Worm (Caenorhabditis elegans) whole organism, L3 larva: ENCODE measurements around the gene T21C9.11.

Experiments used
- R02D3.7 ChIP-seq: fragments of 150-350 bp; optimal IDR thresholded peaks from 2 replicates; lab custom pipeline; 2014; ENCODE audit warnings: missing biosample characterization, missing genetic modification characterization
- ZK546.5 ChIP-seq: sonication (generic microtip); optimal IDR thresholded peaks from 2 replicates; lab custom pipeline; 2017; ENCODE audit warnings: missing biosample characterization, missing genetic modification characterization
- aly-2 ChIP-seq: fragments of 150-350 bp; optimal IDR thresholded peaks from 2 replicates; lab custom pipeline; 2014; ENCODE audit warnings: missing biosample characterization, missing genetic modification characterization
- ama-1 ChIP-seq: fragments of 150-350 bp; optimal IDR thresholded peaks from 2 replicates; lab custom pipeline; 2018
- ceh-16 ChIP-seq: sonication (generic microtip); optimal IDR thresholded peaks from 2 replicates; lab custom pipeline; 2017; ENCODE audit warnings: missing biosample characterization, missing genetic modification characterization
- ceh-28 ChIP-seq: fragments of 150-350 bp; optimal IDR thresholded peaks from 2 replicates; lab custom pipeline; 2014; ENCODE audit warnings: missing biosample characterization, missing genetic modification reagents, missing genetic modification characterization
- ceh-82 ChIP-seq: fragments of 150-350 bp; optimal IDR thresholded peaks from 2 replicates; lab custom pipeline; 2014; ENCODE audit warnings: missing biosample characterization, missing genetic modification characterization
- ceh-9 ChIP-seq: sonication (generic microtip); optimal IDR thresholded peaks from 2 replicates; lab custom pipeline; 2018; ENCODE audit warnings: missing biosample characterization, missing genetic modification characterization
- daf-12 ChIP-seq: fragments of 150-350 bp; optimal IDR thresholded peaks from 2 replicates; lab custom pipeline; 2014; ENCODE audit warnings: missing biosample characterization, missing genetic modification reagents, missing genetic modification characterization
- egl-27 ChIP-seq: sonication (generic microtip); optimal IDR thresholded peaks from 4 replicates; lab custom pipeline; 2017; ENCODE audit warnings: missing biosample characterization, missing genetic modification reagents, missing genetic modification characterization
- egl-5 ChIP-seq: fragments of 150-350 bp; optimal IDR thresholded peaks from 2 replicates; lab custom pipeline; 2017; ENCODE audit warnings: missing biosample characterization, missing genetic modification reagents, missing genetic modification characterization, inconsistent platforms
- elt-1 ChIP-seq: fragments of 150-350 bp; optimal IDR thresholded peaks from 2 replicates; lab custom pipeline; 2014; ENCODE audit warnings: missing biosample characterization, missing genetic modification characterization
- elt-2 ChIP-seq: sonication (generic microtip); optimal IDR thresholded peaks from 2 replicates; lab custom pipeline; 2016; ENCODE audit warnings: missing genetic modification reagents, mild to moderate bottlenecking, missing genetic modification characterization, missing compliant biosample characterization
- elt-3 ChIP-seq, 3 experiments: fragments of 150-350 bp in 1 of 3; sonication (generic microtip) in 2 of 3; optimal IDR thresholded peaks; 2 replicates in 2 of 3; 4 replicates in 1 of 3; lab custom pipeline; 2014 to 2017; ENCODE audit warnings: missing biosample characterization in 3 of 3, missing genetic modification characterization in 3 of 3
- eor-1 ChIP-seq, 2 experiments: fragments of 150-350 bp; optimal IDR thresholded peaks; 2 replicates each; lab custom pipeline; 2014 to 2018; ENCODE audit warnings: missing biosample characterization in 2 of 2, missing genetic modification characterization in 2 of 2
- fkh-10 ChIP-seq: sonication (generic microtip); optimal IDR thresholded peaks from 2 replicates; lab custom pipeline; 2017; ENCODE audit warnings: missing biosample characterization, missing genetic modification reagents, missing genetic modification characterization
- fos-1 ChIP-seq: fragments of 150-350 bp; optimal IDR thresholded peaks from 2 replicates; lab custom pipeline; 2014; ENCODE audit warnings: missing biosample characterization, missing genetic modification characterization
- hmg-11 ChIP-seq: sonication (generic microtip); optimal IDR thresholded peaks from 2 replicates; lab custom pipeline; 2016; ENCODE audit warnings: missing genetic modification characterization, missing compliant biosample characterization
- jun-1 ChIP-seq: fragments of 150-350 bp; optimal IDR thresholded peaks from 2 replicates; lab custom pipeline; 2014; ENCODE audit warnings: missing biosample characterization, missing genetic modification reagents, missing genetic modification characterization
- lin-15B ChIP-seq: fragments of 150-350 bp; optimal IDR thresholded peaks from 2 replicates; lab custom pipeline; 2014; ENCODE audit warnings: missing biosample characterization, missing genetic modification characterization
- lin-39 ChIP-seq: fragments of 150-350 bp; optimal IDR thresholded peaks from 2 replicates; lab custom pipeline; 2018; ENCODE audit warnings: missing biosample characterization, missing genetic modification reagents, missing genetic modification characterization
- lsy-12 ChIP-seq: sonication (generic microtip); optimal IDR thresholded peaks from 2 replicates; lab custom pipeline; 2016; ENCODE audit warnings: mild to moderate bottlenecking, missing genetic modification characterization, missing compliant biosample characterization
- mdl-1 ChIP-seq: fragments of 150-350 bp; optimal IDR thresholded peaks from 2 replicates; lab custom pipeline; 2014; ENCODE audit warnings: missing biosample characterization, missing genetic modification characterization
- mml-1 ChIP-seq: fragments of 150-350 bp; sonication (generic microtip); optimal IDR thresholded peaks from 3 replicates; lab custom pipeline; 2014; ENCODE audit warnings: missing biosample characterization, missing genetic modification characterization
- nfya-1 ChIP-seq: sonication (generic microtip); optimal IDR thresholded peaks from 2 replicates; lab custom pipeline; 2017; ENCODE audit warnings: missing genetic modification characterization, mild to moderate bottlenecking, missing compliant biosample characterization, antibody characterized with exemption, moderate library complexity; ENCODE audit not compliant: insufficient read depth
- nhr-11 ChIP-seq: fragments of 150-350 bp; optimal IDR thresholded peaks from 2 replicates; lab custom pipeline; 2014; ENCODE audit warnings: missing biosample characterization, missing genetic modification characterization
- nhr-12 ChIP-seq: fragments of 150-350 bp; optimal IDR thresholded peaks from 2 replicates; lab custom pipeline; 2014; ENCODE audit warnings: missing biosample characterization, missing genetic modification characterization
- nhr-23 ChIP-seq: fragments of 150-350 bp; optimal IDR thresholded peaks from 2 replicates; lab custom pipeline; 2014; ENCODE audit warnings: missing biosample characterization, missing genetic modification reagents, missing genetic modification characterization
- nhr-237 ChIP-seq: fragments of 150-350 bp; optimal IDR thresholded peaks from 2 replicates; lab custom pipeline; 2014; ENCODE audit warnings: missing biosample characterization, missing genetic modification characterization
- nhr-25 ChIP-seq: sonication (generic microtip); optimal IDR thresholded peaks from 2 replicates; lab custom pipeline; 2017; ENCODE audit warnings: missing biosample characterization, missing genetic modification characterization
- nhr-28 ChIP-seq: fragments of 150-350 bp; optimal IDR thresholded peaks from 2 replicates; lab custom pipeline; 2014; ENCODE audit warnings: missing biosample characterization, missing genetic modification characterization
- nhr-43 ChIP-seq: sonication (generic microtip); optimal IDR thresholded peaks from 2 replicates; lab custom pipeline; 2016; ENCODE audit warnings: mild to moderate bottlenecking, missing genetic modification characterization, missing compliant biosample characterization; ENCODE audit not compliant: poor library complexity, severe bottlenecking
- nhr-67 ChIP-seq: fragments of 150-350 bp; optimal IDR thresholded peaks from 2 replicates; lab custom pipeline; 2014; ENCODE audit warnings: missing biosample characterization, missing genetic modification characterization
- nhr-77 ChIP-seq: fragments of 150-350 bp; optimal IDR thresholded peaks from 2 replicates; lab custom pipeline; 2014; ENCODE audit warnings: missing biosample characterization, missing genetic modification characterization
- pha-4 ChIP-seq: fragments of 150-350 bp; optimal IDR thresholded peaks from 2 replicates; lab custom pipeline; 2014; ENCODE audit warnings: missing biosample characterization, missing genetic modification reagents, missing genetic modification characterization
- pqm-1 ChIP-seq: fragments of 150-350 bp; optimal IDR thresholded peaks from 2 replicates; lab custom pipeline; 2017; ENCODE audit warnings: missing biosample characterization, missing genetic modification characterization, inconsistent platforms
- sea-2 ChIP-seq: fragments of 150-350 bp; sonication (generic microtip); optimal IDR thresholded peaks from 4 replicates; lab custom pipeline; 2014; ENCODE audit warnings: missing biosample characterization, missing genetic modification reagents, missing genetic modification characterization
- skn-1 ChIP-seq: fragments of 150-350 bp; optimal IDR thresholded peaks from 2 replicates; lab custom pipeline; 2014; ENCODE audit warnings: missing biosample characterization, missing genetic modification characterization
- snpc-4 ChIP-seq: fragments of 150-350 bp; optimal IDR thresholded peaks from 2 replicates; lab custom pipeline; 2014; ENCODE audit warnings: missing biosample characterization, missing genetic modification characterization
- unc-62 ChIP-seq: fragments of 150-350 bp; sonication (generic microtip); optimal IDR thresholded peaks from 4 replicates; lab custom pipeline; 2014; ENCODE audit warnings: missing biosample characterization, missing genetic modification reagents, missing genetic modification characterization
- zag-1 ChIP-seq: fragments of 150-350 bp; optimal IDR thresholded peaks from 2 replicates; lab custom pipeline; 2014; ENCODE audit warnings: missing biosample characterization, missing genetic modification characterization
- ztf-11 ChIP-seq: fragments of 150-350 bp; optimal IDR thresholded peaks from 2 replicates; lab custom pipeline; 2014; ENCODE audit warnings: missing biosample characterization, missing genetic modification characterization
- ztf-4 ChIP-seq: fragments of 150-350 bp; optimal IDR thresholded peaks from 2 replicates; lab custom pipeline; 2014; ENCODE audit warnings: missing biosample characterization, missing genetic modification characterization

The T21C9.11 gene

ce11 chrV:10594810-10595209 lies at the start of gene T21C9.11:
T21C9.11 (minus strand) TSS chrV:10594910.
- TF ChIP-seq aly-2 (tag; lab: Kevin White, UChicago) = no peak
- no peak for TF ChIP-seq hmg-11 (tag; lab: Kevin White, UChicago)
- no peak for TF ChIP-seq daf-12 (tag; lab: Kevin White, UChicago)
- no peak for TF ChIP-seq ztf-11 (tag; lab: Kevin White, UChicago)
- no peak for TF ChIP-seq jun-1
- TF ChIP-seq eor-1 (tag; optimal IDR thresholded peaks at IDR 0.05; lab: Kevin White, UChicago) = no peak
- TF ChIP-seq ztf-4 (tag; lab: Kevin White, UChicago) = no peak
- TF ChIP-seq zag-1 = no peak
- no peak for TF ChIP-seq nhr-77 (tag; lab: Kevin White, UChicago)
- TF ChIP-seq snpc-4 = no peak
- TF ChIP-seq elt-3 (tag; optimal IDR thresholded peaks at IDR 0.05; lab: Kevin White, UChicago) = no peak
- TF ChIP-seq nhr-237 = no peak
- TF ChIP-seq nhr-67 (tag; lab: Kevin White, UChicago) = no peak
- TF ChIP-seq ceh-82 (tag; lab: Kevin White, UChicago) = no peak
- TF ChIP-seq nhr-43 = no peak
- TF ChIP-seq elt-1 (tag; lab: Kevin White, UChicago) = no peak
- TF ChIP-seq pqm-1 (tag; lab: Kevin White, UChicago) = no peak
- TF ChIP-seq pha-4 (tag; lab: Kevin White, UChicago) = no peak
- TF ChIP-seq egl-5 = no peak

- no peak for TF ChIP-seq pqm-1 (tag; lab: Kevin White, UChicago)
- TF ChIP-seq fkh-10 = peak; percentile 35
- no peak for TF ChIP-seq nhr-67 (tag; lab: Kevin White, UChicago)
Observed at ce11 chrV:10640977-10641376, 46.3 kb upstream of the T21C9.11 start.

ce11 chrV:10635722-10636121 lies 41.0 kb upstream of the T21C9.11 start, which contains the start of gene kvs-2:
kvs-2 (plus strand) TSS chrV:10636022.
- TF ChIP-seq lin-39 (tag; lab: Kevin White, UChicago) (no peak), snpc-4 (no peak), R02D3.7 (tag; lab: Kevin White, UChicago) (no peak), ceh-9 (no peak), eor-1 (tag; optimal IDR thresholded peaks at IDR 0.05; lab: Kevin White, UChicago) (no peak), ceh-16 (no peak), nhr-67 (tag; lab: Kevin White, UChicago) (no peak), nhr-28 (tag; lab: Kevin White, UChicago) (no peak), mml-1 (no peak), egl-27 (tag; lab: Kevin White, UChicago) (no peak), lin-15B (no peak), ZK546.5 (tag; lab: Kevin White, UChicago) (no peak), ceh-28 (tag; lab: Kevin White, UChicago) (no peak), unc-62 (no peak), nhr-12 (tag; lab: Kevin White, UChicago) (no peak), nhr-77 (tag; lab: Kevin White, UChicago) (no peak), lsy-12 (tag; lab: Kevin White, UChicago) (no peak), ztf-4 (tag; lab: Kevin White, UChicago) (no peak)

ce11 chrV:10632758-10633157 lies 38.0 kb upstream of the T21C9.11 start, which contains the start of gene mab-23:
mab-23 (plus strand) TSS chrV:10633058.
- TF ChIP-seq fos-1 (tag; lab: Kevin White, UChicago) (no peak), nfya-1 (tag; lab: Kevin White, UChicago) (peak; percentile 21), ztf-11 (tag; lab: Kevin White, UChicago) (no peak)

- TF ChIP-seq nhr-11 = no peak
- no peak for TF ChIP-seq elt-2 (tag; lab: Kevin White, UChicago)
- no peak for TF ChIP-seq pha-4 (tag; lab: Kevin White, UChicago)
- no peak for TF ChIP-seq nhr-28 (tag; lab: Kevin White, UChicago)
- no peak for TF ChIP-seq skn-1 (tag; lab: Kevin White, UChicago)
- no peak for TF ChIP-seq ceh-82 (tag; lab: Kevin White, UChicago)
- TF ChIP-seq R02D3.7 (tag; lab: Kevin White, UChicago) = no peak
- TF ChIP-seq fkh-10 = no peak
- TF ChIP-seq nhr-43 = no peak
- no peak for TF ChIP-seq nhr-25
- TF ChIP-seq sea-2 (GFP tag; lab: Kevin White, UChicago) = no peak
- no peak for TF ChIP-seq ceh-28 (tag; lab: Kevin White, UChicago)
- no peak for TF ChIP-seq nhr-12 (tag; lab: Kevin White, UChicago)
- TF ChIP-seq mdl-1 (tag; lab: Kevin White, UChicago) = no peak
- TF ChIP-seq ama-1 = no peak
- TF ChIP-seq ceh-16 = no peak
- TF ChIP-seq nhr-23 = no peak
- no peak for TF ChIP-seq elt-3 (tag; optimal IDR thresholded peaks at IDR 0.05; lab: Kevin White, UChicago)
Observed at ce11 chrV:10630497-10630896, 35.8 kb upstream of the T21C9.11 start.
